Fruit fly (Drosophila melanogaster): Measurements from ENCODE around the gene Hsc20.
A peak's percentile ranks its signal among the peaks of the same experiment; 100 is the strongest.

Hsc20 gene

DNA sequence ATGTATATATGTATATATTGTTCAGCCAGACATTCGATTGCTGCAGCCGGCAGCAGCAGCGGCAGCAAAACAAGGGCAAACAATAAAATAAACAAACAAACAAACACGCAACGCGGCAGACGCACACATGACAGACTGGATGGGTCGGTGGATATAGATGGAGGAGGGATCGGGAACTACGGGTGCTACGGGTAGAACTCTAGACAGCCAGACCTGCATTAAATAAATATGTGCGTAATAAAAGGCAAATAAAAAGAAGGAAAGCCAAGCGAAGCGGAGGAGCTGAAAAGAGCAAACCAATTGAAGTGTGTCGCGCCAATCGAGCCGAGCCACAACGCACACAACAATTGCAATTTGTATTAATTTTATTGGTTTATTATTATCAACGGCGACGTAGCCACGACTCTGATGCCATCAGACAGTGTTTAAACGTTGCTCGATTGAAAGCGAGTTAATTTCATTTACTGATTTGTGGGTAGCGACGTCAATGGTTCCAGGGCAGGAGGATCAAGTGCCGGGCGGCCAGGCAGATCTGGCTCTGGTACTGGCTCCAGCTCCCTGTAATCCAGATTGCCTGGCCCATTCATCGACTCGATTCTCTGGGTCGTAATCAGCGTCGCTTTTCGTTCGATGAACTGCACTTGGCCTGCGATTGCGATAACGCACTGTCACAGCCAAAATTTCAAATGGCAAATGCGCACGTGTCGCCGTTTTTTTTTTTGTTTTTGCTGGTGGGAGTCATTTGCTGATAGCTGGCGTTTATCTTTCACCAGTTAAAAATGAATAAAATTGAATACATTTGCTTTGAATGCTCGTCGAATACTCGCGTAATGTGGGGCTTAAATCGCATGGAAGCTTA is 38.8 kb upstream of the Hsc20 start (continued):
- peak; percentile 62 for TF ChIP-seq CG6813 (GFP tag; optimal IDR thresholded peaks at IDR 0.05)
- TF ChIP-seq CG17186 (GFP tag; optimal IDR thresholded peaks at IDR 0.05) = no peak
- peak; percentile 53 for TF ChIP-seq CG1529 (GFP tag; optimal IDR thresholded peaks at IDR 0.05)
- TF ChIP-seq stc (GFP tag; IDR thresholded peaks at IDR 0.05) = no peak
- TF ChIP-seq Dll (GFP tag; IDR thresholded peaks at IDR 0.05; ENCODE audit: partially characterized antibody) = no peak
- TF ChIP-seq gsb-n (tag; optimal IDR thresholded peaks at IDR 0.05) = peak; percentile 59
- TF ChIP-seq CG10267 (tag; optimal IDR thresholded peaks at IDR 0.05) = peak; percentile 15
- TF ChIP-seq CG12942 (GFP tag; optimal IDR thresholded peaks at IDR 0.05) = no peak
- TF ChIP-seq Med (GFP tag) = peak; percentile 78
- TF ChIP-seq bsh (GFP tag; optimal IDR thresholded peaks at IDR 0.05) = peak; percentile 63 to 65
- no peak for TF ChIP-seq br (optimal IDR thresholded peaks at IDR 0.05)
- peak; percentile 62 for TF ChIP-seq CG3407 (GFP tag; optimal IDR thresholded peaks at IDR 0.05)
- peak; percentile 75 for TF ChIP-seq ATbp (GFP tag; optimal IDR thresholded peaks at IDR 0.05)
- TF ChIP-seq CG8281 (tag; optimal IDR thresholded peaks at IDR 0.05) = no peak
- TF ChIP-seq Atf3 (GFP tag; optimal IDR thresholded peaks at IDR 0.05) = peak; percentile 20
- no peak for TF ChIP-seq usp (GFP tag; optimal IDR thresholded peaks at IDR 0.05)
- TF ChIP-seq sens (GFP tag) = peak; percentile 89
- TF ChIP-seq wek (GFP tag; optimal IDR thresholded peaks at IDR 0.05) = peak; percentile 29
- peak; percentile 36 for TF ChIP-seq Sry-β (GFP tag; optimal IDR thresholded peaks at IDR 0.05)
- TF ChIP-seq Awh (GFP tag; IDR thresholded peaks at IDR 0.05) = 0 out of 2 replicates have a peak, but pooled peaks have one; percentile 23
- peak; percentile 5 for TF ChIP-seq CG17385 (GFP tag; optimal IDR thresholded peaks at IDR 0.05)
- peak; percentile 5 for TF ChIP-seq trem (tag; optimal IDR thresholded peaks at IDR 0.05)
- peak; percentile 6 for TF ChIP-seq CTCF (GFP tag; optimal IDR thresholded peaks at IDR 0.05)
- peak; percentile 14 for TF ChIP-seq CG18619 (GFP tag; optimal IDR thresholded peaks at IDR 0.05)
- TF ChIP-seq Pdp1 (GFP tag; optimal IDR thresholded peaks at IDR 0.05) = peak in 1 of 2 experiments; percentile 21
- TF ChIP-seq D19A (tag; optimal IDR thresholded peaks at IDR 0.05) = peak; percentile 17
- no peak for TF ChIP-seq Dad (GFP tag; optimal IDR thresholded peaks at IDR 0.05)
- peak; percentile 36 for TF ChIP-seq CG18262 (tag; optimal IDR thresholded peaks at IDR 0.05)
- TF ChIP-seq CG14710 (tag; optimal IDR thresholded peaks at IDR 0.05) = peak; percentile 60
- peak; percentile 36 for TF ChIP-seq Lhr (GFP tag; optimal IDR thresholded peaks at IDR 0.05)
- TF ChIP-seq CG30431 (GFP tag; optimal IDR thresholded peaks at IDR 0.05) = peak; percentile 21
- peak; percentile 66 for TF ChIP-seq CG15601 (tag; optimal IDR thresholded peaks at IDR 0.05)
- peak; percentile 40 for TF ChIP-seq fd102C (GFP tag; optimal IDR thresholded peaks at IDR 0.05)
- TF ChIP-seq HLHmδ (GFP tag; optimal IDR thresholded peaks at IDR 0.05) = peak; percentile 62
- TF ChIP-seq CG11504 (tag; optimal IDR thresholded peaks at IDR 0.05) = peak; percentile 15
- peak; percentile 40 for TF ChIP-seq NC2β (GFP tag; optimal IDR thresholded peaks at IDR 0.05)
- peak; percentile 48 for TF ChIP-seq CG7987 (GFP tag; optimal IDR thresholded peaks at IDR 0.05)
- no peak for TF ChIP-seq CG16779 (GFP tag; IDR thresholded peaks at IDR 0.05)
- TF ChIP-seq PHDP (tag; optimal IDR thresholded peaks at IDR 0.05) = peak; percentile 43
- peak; percentile 52 for TF ChIP-seq Kr (GFP tag; optimal IDR thresholded peaks at IDR 0.05)
- peak; percentile 14 for TF ChIP-seq CG16863 (GFP tag; optimal IDR thresholded peaks at IDR 0.05)
- TF ChIP-seq kah (GFP tag; optimal IDR thresholded peaks at IDR 0.05) = peak; percentile 14
- no peak for TF ChIP-seq CG8765 (GFP tag; IDR thresholded peaks at IDR 0.05)
- no peak for TF ChIP-seq dati (GFP tag; IDR thresholded peaks at IDR 0.05)
- TF ChIP-seq lola (GFP tag; optimal IDR thresholded peaks at IDR 0.05) = peak in 1 of 3 experiments; percentile 50
- no peak for TF ChIP-seq CG11456 (GFP tag; IDR thresholded peaks at IDR 0.05)
- TF ChIP-seq klu (GFP tag; IDR thresholded peaks at IDR 0.05) = no peak
- peak; percentile 85 for TF ChIP-seq nom (GFP tag; optimal IDR thresholded peaks at IDR 0.05)
- TF ChIP-seq CG4424 (GFP tag; optimal IDR thresholded peaks at IDR 0.05) = peak; percentile 27

All from whole organism, embryonic.